Fruit fly (Drosophila melanogaster) whole organism, embryonic: ENCODE measurements around the gene Rbp6.
A peak's percentile ranks its signal among the peaks of the same experiment; 100 is the strongest.

Experiments used
- Atf3 ChIP-seq: fragments of 200-800 bp; sonication (Bioruptor generic); optimal IDR thresholded peaks from 3 replicates; lab custom pipeline; 2016; ENCODE audit warnings: missing biosample characterization, missing genetic modification characterization
- CG10979 ChIP-seq: fragments of 200-800 bp; sonication (Bioruptor generic); optimal IDR thresholded peaks from 2 replicates; lab custom pipeline; 2018; ENCODE audit warnings: missing biosample characterization, mild to moderate bottlenecking, missing genetic modification characterization, moderate library complexity
- CG11456 ChIP-seq: fragments of 200-800 bp; sonication (Bioruptor generic); IDR thresholded peaks from 3 replicates; pipeline ENCODE4 v1.3.6; 2022; ENCODE audit warnings: missing biosample characterization, missing genetic modification characterization
- CG14860 ChIP-seq: fragments of 200-800 bp; sonication (Bioruptor generic); IDR thresholded peaks from 3 replicates; pipeline ENCODE4 v1.3.6; 2022; ENCODE audit warnings: missing biosample characterization, missing genetic modification characterization; ENCODE audit not compliant: partially characterized antibody
- CG17328 ChIP-seq: fragments of 200-800 bp; sonication (Bioruptor generic); IDR thresholded peaks from 2 replicates; pipeline ENCODE4 v1.3.6; 2022; ENCODE audit warnings: missing biosample characterization, missing genetic modification characterization
- CG3065 ChIP-seq: fragments of 200-800 bp; sonication (Bioruptor generic); optimal IDR thresholded peaks from 2 replicates; lab custom pipeline; 2016; ENCODE audit warnings: missing biosample characterization, missing genetic modification characterization
- CG4707 ChIP-seq: fragments of 200-800 bp; sonication (Bioruptor generic); optimal IDR thresholded peaks from 2 replicates; lab custom pipeline; 2018; ENCODE audit warnings: missing biosample characterization, mild to moderate bottlenecking, missing genetic modification characterization, moderate library complexity
- CG5953 ChIP-seq: fragments of 200-800 bp; sonication (Bioruptor generic); IDR thresholded peaks from 2 replicates; pipeline ENCODE4 v1.3.6; 2022; ENCODE audit warnings: missing biosample characterization, missing genetic modification characterization
- CG9797 ChIP-seq: fragments of 200-800 bp; sonication (Bioruptor generic); optimal IDR thresholded peaks from 3 replicates; lab custom pipeline; 2018; ENCODE audit warnings: missing biosample characterization, mild to moderate bottlenecking, missing genetic modification characterization
- Doc3 ChIP-seq: fragments of 200-800 bp; sonication (Bioruptor generic); IDR thresholded peaks from 3 replicates; pipeline ENCODE4 v1.3.6; 2022; ENCODE audit warnings: missing biosample characterization, missing genetic modification characterization; ENCODE audit not compliant: partially characterized antibody
- Eip74EF ChIP-seq, 2 experiments: fragments of 200-800 bp in 1 of 2; fragments of >200 bp in 1 of 2; sonication (Bioruptor generic) in 1 of 2; optimal IDR thresholded peaks; 2 replicates each; lab custom pipeline; 2017 to 2019; ENCODE audit warnings: missing biosample characterization in 2 of 2, missing genetic modification characterization in 2 of 2, mild to moderate bottlenecking in 1 of 2, moderate library complexity in 1 of 2
- Fer3 ChIP-seq: fragments of 200-800 bp; sonication (Bioruptor generic); optimal IDR thresholded peaks from 2 replicates; lab custom pipeline; 2018; ENCODE audit warnings: missing biosample characterization, mild to moderate bottlenecking, missing genetic modification characterization, moderate library complexity
- GATAe ChIP-seq: fragments of 200-800 bp; sonication (Bioruptor generic); conservative IDR thresholded peaks from 2 replicates; pipeline ENCODE4 v1.3.6; 2022; ENCODE audit warnings: missing biosample characterization, missing genetic modification characterization
- HHEX ChIP-seq: fragments of 200-800 bp; sonication (Bioruptor generic); optimal IDR thresholded peaks from 3 replicates; lab custom pipeline; 2017; ENCODE audit warnings: missing biosample characterization, mild to moderate bottlenecking, missing genetic modification characterization, missing genetic modification reagents
- HLH4C ChIP-seq: fragments of 200-800 bp; sonication (Bioruptor generic); IDR thresholded peaks from 3 replicates; pipeline ENCODE4 v1.3.6; 2022; ENCODE audit warnings: missing biosample characterization, missing genetic modification characterization; ENCODE audit not compliant: partially characterized antibody
- HmgD ChIP-seq: fragments of 200-800 bp; sonication (Bioruptor generic); optimal IDR thresholded peaks from 3 replicates; lab custom pipeline; 2016; ENCODE audit warnings: missing biosample characterization, missing genetic modification characterization
- Hmx ChIP-seq: fragments of 200-800 bp; sonication (Bioruptor generic); optimal IDR thresholded peaks from 2 replicates; lab custom pipeline; 2016; ENCODE audit warnings: missing biosample characterization, missing genetic modification characterization
- Hsf ChIP-seq: fragments of 200-800 bp; sonication (Bioruptor generic); optimal IDR thresholded peaks from 3 replicates; lab custom pipeline; 2016; ENCODE audit warnings: missing biosample characterization, missing genetic modification characterization
- Lim3 ChIP-seq: fragments of 200-800 bp; sonication (Bioruptor generic); IDR thresholded peaks from 2 replicates; pipeline ENCODE4 v1.3.6; 2022; ENCODE audit warnings: missing biosample characterization, missing genetic modification characterization
- Lpt ChIP-seq: fragments of >200 bp; optimal IDR thresholded peaks from 2 replicates; lab custom pipeline; 2018; ENCODE audit warnings: missing biosample characterization, missing genetic modification characterization
- Mrtf ChIP-seq: fragments of 200-800 bp; sonication (Bioruptor generic); IDR thresholded peaks from 3 replicates; pipeline ENCODE4 v1.3.6; 2022; ENCODE audit warnings: missing biosample characterization, missing genetic modification characterization
- Rfx ChIP-seq: fragments of 200-800 bp; sonication (Bioruptor generic); IDR thresholded peaks from 2 replicates; pipeline ENCODE4 v1.3.6; 2022; ENCODE audit warnings: missing biosample characterization, missing genetic modification characterization
- Rx ChIP-seq: fragments of 200-800 bp; sonication (Bioruptor generic); IDR thresholded peaks from 2 replicates; pipeline ENCODE4 v1.3.6; 2022; ENCODE audit warnings: missing biosample characterization, missing genetic modification characterization
- Tbp ChIP-seq: fragments of >200 bp; optimal IDR thresholded peaks from 2 replicates; lab custom pipeline; 2018; ENCODE audit warnings: missing biosample characterization, missing genetic modification characterization
- Usf ChIP-seq: fragments of 200-800 bp; sonication (Bioruptor generic); optimal IDR thresholded peaks from 2 replicates; lab custom pipeline; 2017; ENCODE audit warnings: missing genotype, missing biosample characterization, missing genetic modification characterization
- YL-1 ChIP-seq: fragments of 200-800 bp; sonication (Bioruptor generic); optimal IDR thresholded peaks from 3 replicates; lab custom pipeline; 2017; ENCODE audit warnings: missing biosample characterization, mild to moderate bottlenecking, missing genetic modification characterization
- amos ChIP-seq: fragments of 200-800 bp; sonication (Bioruptor generic); IDR thresholded peaks from 2 replicates; pipeline ENCODE4 v1.3.6; 2022; ENCODE audit warnings: missing biosample characterization, missing genetic modification characterization; ENCODE audit not compliant: partially characterized antibody
- aop ChIP-seq: fragments of 200-800 bp; sonication (Bioruptor generic); IDR thresholded peaks from 2 replicates; pipeline ENCODE4 v1.3.6; 2022; ENCODE audit warnings: missing biosample characterization, missing genetic modification characterization
- ase ChIP-seq: fragments of 200-800 bp; sonication (Bioruptor generic); IDR thresholded peaks from 3 replicates; pipeline ENCODE4 v1.3.6; 2022; ENCODE audit warnings: missing biosample characterization, missing genetic modification characterization
- az2 ChIP-seq: fragments of 200-800 bp; sonication (Bioruptor generic); optimal IDR thresholded peaks from 3 replicates; lab custom pipeline; 2016; ENCODE audit warnings: missing biosample characterization, missing genetic modification characterization
- bigmax ChIP-seq: fragments of 200-800 bp; sonication (Bioruptor generic); optimal IDR thresholded peaks from 2 replicates; lab custom pipeline; 2018; ENCODE audit warnings: missing biosample characterization, mild to moderate bottlenecking, missing genetic modification characterization
- bowl ChIP-seq: fragments of 200-800 bp; sonication (Bioruptor generic); IDR thresholded peaks from 2 replicates; pipeline ENCODE4 v1.3.6; 2022; ENCODE audit warnings: missing biosample characterization, missing genetic modification characterization
- cad ChIP-seq: fragments of >200 bp; optimal IDR thresholded peaks from 2 replicates; lab custom pipeline; 2017; ENCODE audit warnings: missing biosample characterization, missing genetic modification characterization
- chinmo ChIP-seq: fragments of 200-800 bp; sonication (Bioruptor generic); IDR thresholded peaks from 4 replicates; pipeline ENCODE4 v1.3.6; 2022; ENCODE audit warnings: missing biosample characterization, missing genetic modification characterization; ENCODE audit not compliant: partially characterized antibody
- dan ChIP-seq: fragments of 200-800 bp; sonication (Bioruptor generic); IDR thresholded peaks from 2 replicates; pipeline ENCODE4 v1.3.6; 2022; ENCODE audit warnings: missing biosample characterization, missing genetic modification characterization
- en ChIP-seq: fragments of 200-800 bp; sonication (Bioruptor generic); optimal IDR thresholded peaks from 2 replicates; lab custom pipeline; 2016; ENCODE audit warnings: missing biosample characterization, missing genetic modification characterization
- grau ChIP-seq: fragments of 200-800 bp; optimal IDR thresholded peaks from 3 replicates; lab custom pipeline; 2019; ENCODE audit warnings: missing biosample characterization, mild to moderate bottlenecking, missing genetic modification characterization, moderate library complexity
- gsb ChIP-seq: fragments of 200-800 bp; sonication (Bioruptor generic); IDR thresholded peaks from 2 replicates; pipeline ENCODE4 v1.3.6; 2022; ENCODE audit warnings: missing biosample characterization, missing genetic modification characterization
- gt ChIP-seq: fragments of 200-800 bp; sonication (Bioruptor generic); IDR thresholded peaks from 2 replicates; pipeline ENCODE4 v1.3.6; 2022; ENCODE audit warnings: missing biosample characterization, missing genetic modification characterization
- hth ChIP-seq: fragments of >200 bp; optimal IDR thresholded peaks from 2 replicates; lab custom pipeline; 2017; ENCODE audit warnings: inconsistent platforms
- jumu ChIP-seq: fragments of 200-800 bp; sonication (Bioruptor generic); optimal IDR thresholded peaks from 3 replicates; lab custom pipeline; 2016; ENCODE audit warnings: missing biosample characterization, missing genetic modification characterization
- lbe ChIP-seq: fragments of 200-800 bp; sonication (Bioruptor generic); optimal IDR thresholded peaks from 2 replicates; lab custom pipeline; 2016; ENCODE audit warnings: missing biosample characterization, mild to moderate bottlenecking, missing genetic modification characterization
- mirr ChIP-seq: fragments of 200-800 bp; sonication (Bioruptor generic); optimal IDR thresholded peaks from 3 replicates; lab custom pipeline; 2018; ENCODE audit warnings: missing biosample characterization, mild to moderate bottlenecking, missing genetic modification characterization
- org-1 ChIP-seq: fragments of 200-800 bp; sonication (Bioruptor generic); optimal IDR thresholded peaks from 2 replicates; lab custom pipeline; 2017; ENCODE audit warnings: missing biosample characterization, missing genetic modification characterization
- otp ChIP-seq: fragments of 200-800 bp; sonication (Bioruptor generic); IDR thresholded peaks from 3 replicates; pipeline ENCODE4, ENCODE4 v1.3.6; 2022; ENCODE audit warnings: missing biosample characterization, missing genetic modification characterization
- pita ChIP-seq: fragments of 200-800 bp; sonication (Bioruptor generic); optimal IDR thresholded peaks from 2 replicates; lab custom pipeline; 2017; ENCODE audit warnings: missing biosample characterization, mild to moderate bottlenecking, missing genetic modification characterization
- pros ChIP-seq: fragments of 200-800 bp; sonication (Bioruptor generic); optimal IDR thresholded peaks from 3 replicates; lab custom pipeline; 2019; ENCODE audit warnings: missing biosample characterization, mild to moderate bottlenecking, missing genetic modification characterization, moderate library complexity
- row ChIP-seq: fragments of 200-800 bp; sonication (Bioruptor generic); IDR thresholded peaks from 3 replicates; pipeline ENCODE4 v1.3.6; 2022; ENCODE audit warnings: missing biosample characterization, missing genetic modification characterization
- scrt ChIP-seq: fragments of 200-800 bp; sonication (Bioruptor generic); optimal IDR thresholded peaks from 2 replicates; lab custom pipeline; 2018; ENCODE audit warnings: missing biosample characterization, mild to moderate bottlenecking, missing genetic modification characterization, moderate library complexity
- tap ChIP-seq: fragments of 200-800 bp; optimal IDR thresholded peaks from 3 replicates; lab custom pipeline; 2019; ENCODE audit warnings: missing biosample characterization, mild to moderate bottlenecking, missing genetic modification characterization, moderate library complexity
- tgo ChIP-seq: fragments of 200-800 bp; sonication (Bioruptor generic); IDR thresholded peaks from 3 replicates; pipeline ENCODE4 v1.3.6; 2022; ENCODE audit warnings: missing biosample characterization, missing genetic modification characterization
- tin ChIP-seq: fragments of 200-800 bp; sonication (Bioruptor generic); optimal IDR thresholded peaks from 3 replicates; lab custom pipeline; 2016; ENCODE audit warnings: missing biosample characterization, missing genetic modification characterization
- vvl ChIP-seq: fragments of 200-800 bp; sonication (Bioruptor generic); IDR thresholded peaks from 2 replicates; pipeline ENCODE4 v1.3.6; 2022; ENCODE audit warnings: missing biosample characterization, missing genetic modification characterization

Gene Rbp6

dm6 chr3L:17047811-17048239 lies 190.2 kb downstream of the Rbp6 start (continued):
- TF ChIP-seq CG3065 (GFP tag; lab: Kevin White, UChicago): no peak
- peak; percentile 33; the same call in 1 of the 2 replicates for TF ChIP-seq CG17328 (GFP tag; lab: Robert Waterston, UW)
- no peak for TF ChIP-seq CG9797 (GFP tag; lab: Kevin White, UChicago)
- TF ChIP-seq org-1 (GFP tag; lab: Kevin White, UChicago): peak; percentile 13
- no peak for TF ChIP-seq aop (GFP tag; lab: Robert Waterston, UW)
- TF ChIP-seq CG11456 (GFP tag; lab: Robert Waterston, UW): no peak
- TF ChIP-seq tap (tag; lab: Kevin White, UChicago): no peak
- TF ChIP-seq HmgD: no peak
- TF ChIP-seq bowl (GFP tag; lab: Robert Waterston, UW): no peak
- no peak for TF ChIP-seq dan (GFP tag; lab: Robert Waterston, UW)
- TF ChIP-seq amos (GFP tag; lab: Robert Waterston, UW): no peak
- no peak for TF ChIP-seq Fer3 (tag; lab: Kevin White, UChicago)
- no peak for TF ChIP-seq bigmax (GFP tag; lab: Kevin White, UChicago)
- TF ChIP-seq CG4707 (GFP tag; lab: Kevin White, UChicago): peak; percentile 41
- no peak for TF ChIP-seq tgo
- TF ChIP-seq otp (GFP tag; lab: Robert Waterston, UW): no peak
- TF ChIP-seq gt (GFP tag; lab: Robert Waterston, UW): no peak
- no peak for TF ChIP-seq jumu (GFP tag; lab: Kevin White, UChicago)
- no peak for TF ChIP-seq Usf (GFP tag; lab: Kevin White, UChicago)
- peak; percentile 62 for TF ChIP-seq scrt (GFP tag; lab: Kevin White, UChicago)
- TF ChIP-seq Rfx: 0 out of 2 replicates have a peak, but pooled peaks have one; percentile 5
- no peak for TF ChIP-seq CG14860 (GFP tag; lab: Robert Waterston, UW)
- TF ChIP-seq Rx (GFP tag; lab: Robert Waterston, UW): no peak
- TF ChIP-seq lbe (GFP tag; lab: Kevin White, UChicago): no peak
- no peak for TF ChIP-seq Lim3 (GFP tag; lab: Robert Waterston, UW)
- no peak for TF ChIP-seq CG5953 (GFP tag; lab: Robert Waterston, UW)
- peak; percentile 18 for TF ChIP-seq CG10979
- TF ChIP-seq grau: peak; percentile 6
- TF ChIP-seq Tbp: no peak
- no peak for TF ChIP-seq mirr (GFP tag; lab: Kevin White, UChicago)
- TF ChIP-seq Eip74EF (GFP tag; optimal IDR thresholded peaks at IDR 0.05; lab: Kevin White, UChicago): peak in 1 of 2 experiments; percentile 48
- no peak for TF ChIP-seq Atf3 (GFP tag; lab: Kevin White, UChicago)
- TF ChIP-seq Mrtf (GFP tag; lab: Robert Waterston, UW): no peak
- no peak for TF ChIP-seq pros (GFP tag; lab: Kevin White, UChicago)
- no peak for TF ChIP-seq Hmx (GFP tag; lab: Kevin White, UChicago)
- no peak for TF ChIP-seq cad (GFP tag; lab: Kevin White, UChicago)
- TF ChIP-seq Lpt (GFP tag; lab: Kevin White, UChicago): no peak
- no peak for TF ChIP-seq row (GFP tag; lab: Robert Waterston, UW)
- TF ChIP-seq vvl (GFP tag; lab: Robert Waterston, UW): peak; percentile 46; the same call in 1 of the 2 replicates
- no peak for TF ChIP-seq gsb (GFP tag; lab: Robert Waterston, UW)
- TF ChIP-seq tin: no peak
- TF ChIP-seq hth (lab: Kevin White, UChicago): no peak
- no peak for TF ChIP-seq HLH4C
- TF ChIP-seq GATAe (GFP tag; lab: Robert Waterston, UW): no peak
- TF ChIP-seq YL-1 (GFP tag; lab: Kevin White, UChicago): no peak
- no peak for TF ChIP-seq ase (GFP tag; lab: Robert Waterston, UW)
- no peak for TF ChIP-seq Doc3 (GFP tag; lab: Robert Waterston, UW)
- no peak for TF ChIP-seq chinmo (GFP tag; lab: Robert Waterston, UW)
- TF ChIP-seq Hsf (GFP tag; lab: Kevin White, UChicago): no peak
- peak; percentile 5 for TF ChIP-seq HHEX
- TF ChIP-seq en (GFP tag; lab: Kevin White, UChicago): no peak
- no peak for TF ChIP-seq pita (GFP tag; lab: Kevin White, UChicago)
- no peak for TF ChIP-seq az2
